Worm (Caenorhabditis elegans) whole organism, mixed stage, embryonic: ENCODE data around the gene dgk-4.
A peak's percentile ranks its signal among the peaks of the same experiment; 100 is the strongest.

ENCODE experiments used
- bed-3 ChIP-seq: fragments of 200-800 bp; sonication (Bioruptor generic); optimal IDR thresholded peaks from 3 replicates; lab custom pipeline; 2018; ENCODE audit warnings: mild to moderate bottlenecking, missing genetic modification characterization, moderate library complexity, missing compliant biosample characterization
- blmp-1 ChIP-seq: fragments of 150-350 bp; optimal IDR thresholded peaks from 2 replicates; lab custom pipeline; 2014; ENCODE audit warnings: missing biosample characterization, missing genetic modification characterization
- ceh-39 ChIP-seq: fragments of 150-350 bp; optimal IDR thresholded peaks from 2 replicates; lab custom pipeline; 2014; ENCODE audit warnings: missing biosample characterization, missing genetic modification characterization
- ceh-43 ChIP-seq: fragments of 200-800 bp; sonication (Bioruptor generic); optimal IDR thresholded peaks from 2 replicates; lab custom pipeline; 2018; ENCODE audit warnings: mild to moderate bottlenecking, missing genetic modification characterization, moderate library complexity, missing compliant biosample characterization
- ceh-83 ChIP-seq: fragments of 200-800 bp; sonication (Bioruptor generic); optimal IDR thresholded peaks from 2 replicates; lab custom pipeline; 2018; ENCODE audit warnings: mild to moderate bottlenecking, missing genetic modification characterization, missing compliant biosample characterization
- ces-1 ChIP-seq: fragments of 150-350 bp; optimal IDR thresholded peaks from 2 replicates; lab custom pipeline; 2014; ENCODE audit warnings: missing biosample characterization, missing genetic modification reagents, missing genetic modification characterization
- cnd-1 ChIP-seq: fragments of 200-800 bp; sonication (Bioruptor generic); optimal IDR thresholded peaks from 2 replicates; lab custom pipeline; 2018; ENCODE audit warnings: mild to moderate bottlenecking, missing genetic modification characterization, missing compliant biosample characterization
- drap-1 ChIP-seq: fragments of 200-800 bp; sonication (Bioruptor generic); optimal IDR thresholded peaks from 3 replicates; lab custom pipeline; 2018; ENCODE audit warnings: mild to moderate bottlenecking, missing genetic modification characterization, missing compliant biosample characterization
- elt-1 ChIP-seq: sonication (generic microtip); optimal IDR thresholded peaks from 2 replicates; lab custom pipeline; 2017; ENCODE audit warnings: missing genetic modification characterization, mild to moderate bottlenecking, missing compliant biosample characterization, antibody characterized with exemption, moderate library complexity, borderline replicate concordance; ENCODE audit not compliant: insufficient read depth
- flh-1 ChIP-seq: fragments of 200-800 bp; sonication (Bioruptor generic); optimal IDR thresholded peaks from 2 replicates; lab custom pipeline; 2018; ENCODE audit warnings: mild to moderate bottlenecking, missing genetic modification characterization, moderate library complexity, missing compliant biosample characterization
- ham-2 ChIP-seq: fragments of 200-800 bp; sonication (Bioruptor generic); optimal IDR thresholded peaks from 2 replicates; lab custom pipeline; 2018; ENCODE audit warnings: mild to moderate bottlenecking, missing genetic modification characterization, missing compliant biosample characterization
- hlh-1 ChIP-seq: fragments of 150-350 bp; optimal IDR thresholded peaks from 2 replicates; lab custom pipeline; 2014; ENCODE audit warnings: missing biosample characterization, missing genetic modification reagents, missing genetic modification characterization
- lin-13 ChIP-seq: fragments of 150-350 bp; optimal IDR thresholded peaks from 2 replicates; lab custom pipeline; 2014; ENCODE audit warnings: missing biosample characterization, missing genetic modification characterization
- lin-32 ChIP-seq: fragments of 200-800 bp; sonication (Bioruptor generic); optimal IDR thresholded peaks from 2 replicates; lab custom pipeline; 2018; ENCODE audit warnings: mild to moderate bottlenecking, missing genetic modification characterization, missing compliant biosample characterization
- lsy-2 ChIP-seq: fragments of 150-350 bp; optimal IDR thresholded peaks from 2 replicates; lab custom pipeline; 2014; ENCODE audit warnings: missing biosample characterization, missing genetic modification characterization
- mab-5 ChIP-seq: fragments of 150-350 bp; optimal IDR thresholded peaks from 2 replicates; lab custom pipeline; 2014; ENCODE audit warnings: missing biosample characterization, missing genetic modification characterization
- mep-1 ChIP-seq: fragments of 150-350 bp; optimal IDR thresholded peaks from 2 replicates; lab custom pipeline; 2017; ENCODE audit warnings: missing biosample characterization, missing genetic modification reagents, missing genetic modification characterization, inconsistent platforms
- nhr-12 ChIP-seq: fragments of 150-350 bp; optimal IDR thresholded peaks from 2 replicates; lab custom pipeline; 2014; ENCODE audit warnings: missing biosample characterization, missing genetic modification characterization
- nhr-2 ChIP-seq: fragments of 150-350 bp; optimal IDR thresholded peaks from 2 replicates; lab custom pipeline; 2014; ENCODE audit warnings: missing biosample characterization, missing genetic modification characterization
- nhr-237 ChIP-seq: fragments of 150-350 bp; optimal IDR thresholded peaks from 2 replicates; lab custom pipeline; 2014; ENCODE audit warnings: missing biosample characterization, missing genetic modification characterization
- nhr-28 ChIP-seq: fragments of 150-350 bp; optimal IDR thresholded peaks from 2 replicates; lab custom pipeline; 2014; ENCODE audit warnings: missing biosample characterization, missing genetic modification characterization
- nhr-76 ChIP-seq: sonication (generic microtip); optimal IDR thresholded peaks from 2 replicates; lab custom pipeline; 2017; ENCODE audit warnings: missing biosample characterization, missing genetic modification characterization
- pha-4 ChIP-seq: fragments of 150-350 bp; optimal IDR thresholded peaks from 2 replicates; lab custom pipeline; 2018; ENCODE audit warnings: missing biosample characterization, missing genetic modification reagents, missing genetic modification characterization
- sem-2 ChIP-seq: fragments of 200-800 bp; sonication (Bioruptor generic); optimal IDR thresholded peaks from 2 replicates; lab custom pipeline; 2018; ENCODE audit warnings: mild to moderate bottlenecking, missing genetic modification characterization, missing compliant biosample characterization
- snpc-4 ChIP-seq: fragments of 150-350 bp; optimal IDR thresholded peaks from 2 replicates; lab custom pipeline; 2014; ENCODE audit warnings: missing biosample characterization, missing genetic modification characterization
- sptf-1 ChIP-seq: sonication (generic microtip); optimal IDR thresholded peaks from 2 replicates; lab custom pipeline; 2017; ENCODE audit warnings: mild to moderate bottlenecking, missing genetic modification characterization, moderate library complexity, missing compliant biosample characterization
- unc-120 ChIP-seq: sonication (generic microtip); optimal IDR thresholded peaks from 2 replicates; lab custom pipeline; 2017; ENCODE audit warnings: missing genetic modification characterization, missing compliant biosample characterization; ENCODE audit not compliant: poor library complexity, severe bottlenecking
- unc-39 ChIP-seq: fragments of 150-350 bp; optimal IDR thresholded peaks from 2 replicates; lab custom pipeline; 2014; ENCODE audit warnings: missing biosample characterization, missing genetic modification characterization
- unc-62 ChIP-seq: fragments of 150-350 bp; optimal IDR thresholded peaks from 2 replicates; lab custom pipeline; 2014; ENCODE audit warnings: missing biosample characterization, missing genetic modification reagents, missing genetic modification characterization
- zip-8 ChIP-seq: fragments of 150-350 bp; optimal IDR thresholded peaks from 2 replicates; lab custom pipeline; 2014; ENCODE audit warnings: missing biosample characterization, missing genetic modification characterization
- ztf-11 ChIP-seq: fragments of 150-350 bp; optimal IDR thresholded peaks from 2 replicates; lab custom pipeline; 2014; ENCODE audit warnings: missing biosample characterization, missing genetic modification characterization

Gene dgk-4

DNA sequence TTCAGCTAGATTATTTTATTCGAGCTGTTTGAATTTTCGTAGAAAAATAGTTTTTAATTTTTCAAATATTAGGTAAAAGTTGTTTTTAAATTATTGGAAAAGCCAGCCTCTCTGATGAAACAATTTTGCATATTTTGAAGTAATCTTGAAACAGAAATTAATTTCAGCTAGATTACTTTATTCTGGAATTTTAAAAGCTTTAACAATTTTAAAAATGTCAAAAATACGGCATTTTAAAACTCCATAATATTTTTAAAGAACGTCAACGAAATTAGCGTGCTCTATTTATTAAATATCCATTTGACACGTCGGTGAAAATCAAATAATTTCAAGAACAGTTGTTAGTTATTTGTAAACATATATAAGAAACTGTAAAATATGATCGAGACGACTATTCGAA, 28.3 kb upstream of the dgk-4 start, which contains the start of gene Y59H11AR.10:
TSS of gene Y59H11AR.10 (plus strand) at position 301 of the 400 bp plus-strand sequence.
- TF ChIP-seq nhr-12 (tag; lab: Kevin White, UChicago) = no peak
- TF ChIP-seq mep-1 (tag; lab: Kevin White, UChicago) = no peak
- TF ChIP-seq sem-2 = no peak
- TF ChIP-seq lin-32 (GFP tag; lab: Kevin White, UChicago) = no peak
- no peak for TF ChIP-seq pha-4
- no peak for TF ChIP-seq ham-2 (GFP tag; lab: Kevin White, UChicago)
- no peak for TF ChIP-seq nhr-2 (tag; lab: Kevin White, UChicago)
- no peak for TF ChIP-seq sptf-1 (tag; lab: Kevin White, UChicago)
- TF ChIP-seq hlh-1 (tag; lab: Kevin White, UChicago) = no peak
- no peak for TF ChIP-seq mab-5 (tag; lab: Kevin White, UChicago)
- TF ChIP-seq cnd-1 (tag; lab: Kevin White, UChicago) = no peak
- no peak for TF ChIP-seq zip-8 (tag; lab: Kevin White, UChicago)
- TF ChIP-seq lsy-2 (tag; lab: Kevin White, UChicago) = no peak
- TF ChIP-seq unc-120 (tag; lab: Kevin White, UChicago) = no peak
- TF ChIP-seq unc-39 (tag; lab: Kevin White, UChicago) = no peak
- no peak for TF ChIP-seq unc-62 (GFP tag; lab: Kevin White, UChicago)
- TF ChIP-seq bed-3 (GFP tag; lab: Kevin White, UChicago) = no peak
- no peak for TF ChIP-seq nhr-237 (tag; lab: Kevin White, UChicago)
- TF ChIP-seq ztf-11 (tag; lab: Kevin White, UChicago) = no peak
- no peak for TF ChIP-seq blmp-1 (tag; lab: Kevin White, UChicago)

DNA sequence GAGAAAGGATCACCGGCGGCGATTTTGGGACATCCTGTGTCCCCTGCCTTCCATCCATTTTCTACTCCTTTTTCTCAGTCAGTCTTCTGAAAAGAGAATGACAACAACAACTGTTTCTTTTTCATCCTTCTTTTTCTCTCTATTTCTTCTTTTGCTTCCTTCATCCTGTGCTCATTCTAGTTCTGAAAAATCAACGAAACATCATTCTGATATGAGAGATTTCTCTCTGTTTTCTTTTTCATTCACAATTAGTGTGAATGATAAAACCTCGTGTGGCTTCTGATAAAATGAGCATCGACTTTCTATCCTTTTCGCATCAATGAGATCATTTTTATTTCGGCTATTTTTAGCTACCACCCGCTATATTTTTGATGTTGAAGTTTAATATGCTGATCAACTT, 25.9 kb upstream of the dgk-4 start:
- TF ChIP-seq cnd-1 (tag; lab: Kevin White, UChicago) (no peak), hlh-1 (tag; lab: Kevin White, UChicago) (peak; percentile 42), nhr-28 (tag; lab: Kevin White, UChicago) (no peak), unc-120 (tag; lab: Kevin White, UChicago) (peak; percentile 65), ceh-39 (tag; lab: Kevin White, UChicago) (no peak), unc-62 (GFP tag; lab: Kevin White, UChicago) (peak; percentile 7), ces-1 (GFP tag; lab: Kevin White, UChicago) (no peak), ham-2 (GFP tag; lab: Kevin White, UChicago) (no peak)

DNA sequence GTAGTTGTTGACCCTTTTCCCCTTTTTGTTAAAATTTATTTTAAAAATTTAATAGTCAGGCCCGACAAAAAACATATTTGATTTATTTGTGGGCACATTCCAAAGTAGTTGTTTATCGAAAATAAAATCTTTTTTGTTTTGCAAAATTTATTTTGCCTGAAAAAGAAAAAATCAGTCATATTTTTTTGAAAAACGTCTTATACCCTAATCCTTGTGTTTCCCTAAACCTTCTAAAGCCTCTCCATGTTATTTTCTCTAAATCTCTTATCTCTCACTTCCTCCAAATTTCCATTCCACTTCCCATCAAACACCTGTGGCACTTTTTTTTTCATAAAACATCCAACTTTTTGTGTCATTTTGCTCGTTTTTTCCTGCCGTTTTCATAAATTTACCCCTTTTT, 22.9 kb upstream of the dgk-4 start:
- TF ChIP-seq drap-1 (no peak), snpc-4 (tag; lab: Kevin White, UChicago) (no peak), ceh-39 (tag; lab: Kevin White, UChicago) (no peak), lin-13 (tag; lab: Kevin White, UChicago) (no peak), nhr-12 (tag; lab: Kevin White, UChicago) (no peak), unc-39 (tag; lab: Kevin White, UChicago) (no peak), ceh-43 (GFP tag; lab: Kevin White, UChicago) (no peak), pha-4 (no peak), nhr-76 (tag; lab: Kevin White, UChicago) (no peak), flh-1 (GFP tag; lab: Kevin White, UChicago) (no peak), zip-8 (tag; lab: Kevin White, UChicago) (no peak), unc-62 (GFP tag; lab: Kevin White, UChicago) (no peak), ceh-83 (GFP tag; lab: Kevin White, UChicago) (no peak), unc-120 (tag; lab: Kevin White, UChicago) (no peak), sem-2 (no peak), ces-1 (GFP tag; lab: Kevin White, UChicago) (no peak), mab-5 (tag; lab: Kevin White, UChicago) (no peak), blmp-1 (tag; lab: Kevin White, UChicago) (no peak), ham-2 (GFP tag; lab: Kevin White, UChicago) (no peak), lin-32 (GFP tag; lab: Kevin White, UChicago) (no peak)

DNA sequence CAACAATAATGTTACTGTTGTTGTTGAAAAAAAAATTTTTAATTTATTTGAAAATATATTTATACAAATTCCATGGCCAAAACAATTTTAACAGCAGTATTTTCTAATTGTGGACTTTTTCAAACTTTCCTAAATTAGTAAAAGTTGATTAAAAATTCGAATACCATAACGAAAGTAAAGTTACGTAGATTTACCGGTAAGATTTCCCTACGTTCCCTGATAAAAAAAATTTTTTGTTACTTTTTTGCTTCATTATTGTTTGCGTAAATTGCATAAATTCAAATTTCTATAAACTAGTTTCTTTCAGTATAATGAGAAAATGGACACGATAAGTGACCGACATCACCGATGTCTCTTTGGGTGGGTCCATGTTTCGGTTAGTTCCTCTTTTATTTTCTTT, 22.2 kb upstream of the dgk-4 start, which contains the start of gene F42A9.6:
TSS of gene F42A9.6 (plus strand) at position 301 of the 400 bp plus-strand sequence.
- TF ChIP-seq drap-1 (no peak), elt-1 (no peak), lin-13 (tag; lab: Kevin White, UChicago) (no peak), snpc-4 (tag; lab: Kevin White, UChicago) (no peak), sem-2 (no peak), unc-39 (tag; lab: Kevin White, UChicago) (no peak)
